Worm (Caenorhabditis elegans): ENCODE data around the gene pir-2.
"Not testable (repeated sequence)": the region's sequence is repeated elsewhere in the genome, so short reads cannot be mapped to it uniquely, and the experiment has no call there.

The pir-2 gene

DNA sequence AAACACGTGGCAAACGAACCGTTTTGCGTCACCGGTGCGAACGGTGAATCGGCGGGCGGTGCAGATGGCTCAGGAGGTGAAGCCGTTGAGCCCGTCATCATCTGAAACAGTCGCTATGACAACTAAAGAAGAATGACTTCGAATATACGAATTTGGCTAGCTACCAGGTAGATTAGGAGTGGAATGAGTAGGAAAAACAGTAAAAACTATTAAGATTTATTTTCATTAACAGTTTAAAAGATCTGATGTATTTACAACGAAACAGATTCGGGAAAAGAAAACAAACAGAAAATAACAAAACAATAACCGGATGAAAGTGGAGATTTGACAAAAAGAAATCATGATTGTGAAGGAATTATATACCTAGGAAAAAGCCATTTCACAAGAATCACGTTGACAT is 10.5 kb upstream of the pir-2 start, which contains the start of gene F54C8.7:
Gene F54C8.7, minus strand, starts transcription at position 101 of the 400 bp plus-strand sequence.
- no peak for TF ChIP-seq tag-97 (GFP tag; IDR thresholded peaks at IDR 0.05)
- TF ChIP-seq ces-1 (GFP tag; optimal IDR thresholded peaks at IDR 0.05), result no peak
- no peak for TF ChIP-seq aha-1 (tag)
- no peak for TF ChIP-seq hmg-1.1 (GFP tag; IDR thresholded peaks at IDR 0.05)
- no peak for TF ChIP-seq saeg-2 (GFP tag; IDR thresholded peaks at IDR 0.05)

DNA sequence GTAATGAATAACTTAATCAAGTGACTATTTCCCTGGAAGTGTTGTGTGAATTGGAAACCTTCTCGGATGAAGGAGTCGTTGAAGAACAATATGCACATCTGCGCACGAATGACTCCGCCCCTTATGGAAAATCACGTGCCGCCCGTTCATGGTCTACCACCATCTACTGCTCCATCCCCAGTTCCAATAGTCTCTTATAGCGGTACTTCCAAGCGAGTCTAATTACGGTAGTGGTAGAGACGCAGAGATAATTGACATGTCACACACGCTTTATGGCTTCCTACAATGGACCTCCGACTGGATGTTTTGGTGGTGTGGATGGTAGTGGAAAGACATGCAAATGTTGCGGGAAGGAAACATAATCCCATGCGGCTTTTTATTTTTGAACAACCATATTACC is 7.5 kb upstream of the pir-2 start:
- 0 out of 2 replicates have a peak, but pooled peaks have one; percentile 27 for TF ChIP-seq T26A8.4 (GFP tag; IDR thresholded peaks at IDR 0.05)
- TF ChIP-seq mxl-3 (GFP tag; optimal IDR thresholded peaks at IDR 0.05), result peak; percentile 12
- TF ChIP-seq hlh-30 (tag; optimal IDR thresholded peaks at IDR 0.05; ENCODE audit: insufficient read depth), result peak; percentile 41
- peak in 1 of 2 experiments; percentile 37 for TF ChIP-seq lsy-2 (tag; optimal IDR thresholded peaks at IDR 0.05)
- no peak for TF ChIP-seq aly-2 (tag; optimal IDR thresholded peaks at IDR 0.05)
- TF ChIP-seq nhr-77 (tag; optimal IDR thresholded peaks at IDR 0.05), result no peak
- peak in 1 of 2 experiments; percentile 84 for TF ChIP-seq unc-62 (GFP tag; optimal IDR thresholded peaks at IDR 0.05 in 1 of 2)
- TF ChIP-seq unc-62 (tag; optimal IDR thresholded peaks at IDR 0.05), result no peak
- peak; percentile 1 for TF ChIP-seq hlh-11 (tag; optimal IDR thresholded peaks at IDR 0.05)
- TF ChIP-seq mes-2 (tag; optimal IDR thresholded peaks at IDR 0.05; ENCODE audit: poor library complexity, severe bottlenecking), result peak; percentile 17

DNA sequence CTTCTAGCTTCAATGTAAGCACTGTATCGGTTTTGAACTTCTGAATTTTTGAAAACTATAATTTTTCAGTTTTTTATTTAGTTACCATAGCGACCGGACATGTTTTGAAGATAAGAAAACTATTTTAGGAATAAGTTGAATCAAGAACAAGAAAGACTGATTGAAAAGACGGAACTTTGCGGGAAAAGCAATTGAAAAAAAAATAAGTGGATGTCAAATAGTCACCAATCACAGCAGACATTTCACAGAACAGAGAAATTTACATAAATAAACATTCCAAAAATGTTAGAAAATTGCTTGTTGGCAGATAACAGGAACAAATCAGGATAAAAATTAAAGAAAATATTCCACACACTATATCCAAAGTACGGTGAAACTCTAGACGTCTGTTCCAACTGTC is 6.4 kb upstream of the pir-2 start, which contains the start of gene F54C8.6:
Gene F54C8.6, minus strand, starts transcription at position 101 of the 400 bp plus-strand sequence.
- no peak for TF ChIP-seq snpc-1.2 (GFP tag; IDR thresholded peaks at IDR 0.05)
- TF ChIP-seq ceh-32 (tag; optimal IDR thresholded peaks at IDR 0.05; ENCODE audit: poor library complexity), result no peak
- TF ChIP-seq nhr-111 (GFP tag; optimal IDR thresholded peaks at IDR 0.05), result no peak
- TF ChIP-seq aly-2 (tag; optimal IDR thresholded peaks at IDR 0.05), result no peak
- TF ChIP-seq F44E2.7 (GFP tag; IDR thresholded peaks at IDR 0.05), result no peak
- TF ChIP-seq unc-62 (GFP tag; optimal IDR thresholded peaks at IDR 0.05 in 1 of 2), result no peak
- no peak for TF ChIP-seq unc-62 (tag; optimal IDR thresholded peaks at IDR 0.05)
- no peak for TF ChIP-seq lin-1 (GFP tag; IDR thresholded peaks at IDR 0.05)
- TF ChIP-seq R02D3.7 (tag; optimal IDR thresholded peaks at IDR 0.05), result no peak

DNA sequence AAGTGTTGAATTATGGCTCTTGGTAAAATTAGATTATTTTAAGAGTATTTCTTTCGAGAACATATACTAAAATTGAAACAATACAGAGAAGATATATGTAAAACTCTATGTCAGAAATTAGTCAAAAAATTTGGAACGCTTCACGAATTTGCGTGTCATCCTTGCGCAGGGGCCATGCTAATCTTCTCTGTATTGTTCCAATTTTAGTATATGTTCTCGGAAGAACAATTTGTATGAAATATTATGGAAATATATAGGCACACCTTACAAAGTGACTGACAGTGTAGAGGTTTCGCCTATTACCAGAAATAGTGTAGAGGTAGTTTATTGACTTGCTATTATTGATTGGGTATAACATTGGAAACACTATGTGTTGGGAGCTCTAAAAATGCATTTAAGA is 4.2 kb upstream of the pir-2 start:
- 0 out of 2 replicates have a peak, but pooled peaks have one; percentile 11 for TF ChIP-seq F26F4.8 (GFP tag; conservative IDR thresholded peaks at IDR 0.05)

DNA sequence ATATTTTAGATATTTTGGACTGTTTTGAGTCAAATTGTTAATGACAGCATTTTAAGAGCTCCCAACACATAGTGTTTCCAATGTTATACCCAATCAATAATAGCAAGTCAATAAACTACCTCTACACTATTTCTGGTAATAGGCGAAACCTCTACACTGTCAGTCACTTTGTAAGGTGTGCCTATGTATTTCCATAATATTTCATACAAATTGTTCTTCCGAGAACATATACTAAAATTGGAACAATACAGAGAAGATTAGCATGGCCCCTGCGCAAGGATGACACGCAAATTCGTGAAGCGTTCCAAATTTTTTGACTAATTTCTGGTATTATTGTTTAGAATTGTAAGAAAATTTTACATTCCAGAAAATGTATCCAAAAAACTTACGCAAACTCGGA is 2.3 kb upstream of the pir-2 start:
- TF ChIP-seq aha-1 (tag) (peak; percentile 31), unc-62 (GFP tag; optimal IDR thresholded peaks at IDR 0.05 in 1 of 2) (peak in 1 of 2 experiments; percentile 36)
- not testable (repeated sequence) for TF ChIP-seq unc-62 (tag; optimal IDR thresholded peaks at IDR 0.05)

DNA sequence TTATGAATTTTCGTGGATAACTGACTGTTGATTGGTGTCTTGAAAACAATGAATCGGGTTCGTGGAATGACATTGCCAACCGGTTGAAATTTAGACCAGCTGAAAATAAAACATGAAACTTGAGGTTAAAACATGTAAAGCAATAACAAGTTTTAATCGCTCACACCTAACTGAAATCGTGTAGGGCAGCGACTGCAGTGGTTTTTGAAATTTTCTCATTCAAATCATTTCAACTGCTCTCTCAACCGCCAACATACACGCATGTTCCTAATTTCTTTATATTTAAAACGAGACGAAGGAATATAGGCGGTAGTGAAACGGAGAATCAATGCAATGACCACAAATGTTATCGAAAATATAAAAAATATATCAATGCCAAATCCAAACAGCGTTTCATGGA is 588 bp downstream of the pir-2 start:
- TF ChIP-seq lin-38 (GFP tag; IDR thresholded peaks at IDR 0.05) (peak; percentile 31; the same call in 1 of the 2 replicates), Y48G9A.11 (GFP tag; IDR thresholded peaks at IDR 0.05) (0 out of 2 replicates have a peak, but pooled peaks have one; percentile 5), lin-13 (GFP tag; optimal IDR thresholded peaks at IDR 0.05) (peak; percentile 40), ceh-32 (tag; optimal IDR thresholded peaks at IDR 0.05; ENCODE audit: poor library complexity) (no peak), nhr-10 (tag; optimal IDR thresholded peaks at IDR 0.05) (no peak), nhr-41 (GFP tag; IDR thresholded peaks at IDR 0.05) (no peak), dpl-1 (GFP tag; optimal IDR thresholded peaks at IDR 0.05) (no peak), arid-1 (GFP tag; conservative IDR thresholded peaks at IDR 0.05) (0 out of 2 replicates have a peak, but pooled peaks have one; percentile 35), unc-62 (GFP tag; optimal IDR thresholded peaks at IDR 0.05 in 1 of 2) (no peak), unc-62 (tag; optimal IDR thresholded peaks at IDR 0.05) (no peak), F49E8.2 (tag; optimal IDR thresholded peaks at IDR 0.05; ENCODE audit: borderline replicate concordance) (peak; percentile 5), nhr-77 (tag; optimal IDR thresholded peaks at IDR 0.05) (no peak), pha-4 (GFP tag; IDR thresholded peaks at IDR 0.05) (no peak), pha-4 (tag; optimal IDR thresholded peaks at IDR 0.05) (no peak), cey-2 (tag; optimal IDR thresholded peaks at IDR 0.05; ENCODE audit: borderline replicate concordance, insufficient read depth) (no peak), mdl-1 (tag; optimal IDR thresholded peaks at IDR 0.05) (no peak), lsy-2 (tag; optimal IDR thresholded peaks at IDR 0.05) (no peak), lim-7 (GFP tag; IDR thresholded peaks at IDR 0.05) (no peak), ZK546.5 (tag; optimal IDR thresholded peaks at IDR 0.05) (no peak), nhr-25 (tag; optimal IDR thresholded peaks at IDR 0.05; ENCODE audit: borderline replicate concordance, insufficient read depth) (no peak), daf-19 (GFP tag; conservative IDR thresholded peaks at IDR 0.05) (0 out of 2 replicates have a peak, but pooled peaks have one; percentile 25), skn-1 (tag; optimal IDR thresholded peaks at IDR 0.05) (no peak)
